Fruit fly (Drosophila melanogaster) whole organism, embryonic: ENCODE results near the gene Adgf-B.

ENCODE experiments used
- Asciz ChIP-seq: fragments of 200-800 bp; sonication (Bioruptor generic); optimal IDR thresholded peaks from 2 replicates; lab custom pipeline; 2017; ENCODE audit warnings: missing biosample characterization, mild to moderate bottlenecking, missing genetic modification characterization, missing genetic modification reagents
- Atf6 ChIP-seq: fragments of 200-800 bp; sonication (Bioruptor generic); IDR thresholded peaks from 2 replicates; pipeline ENCODE4 v1.3.6; 2022; ENCODE audit warnings: missing biosample characterization, missing genetic modification characterization
- BEAF-32 ChIP-seq: fragments of 200-800 bp; sonication (Bioruptor generic); optimal IDR thresholded peaks from 3 replicates; lab custom pipeline; 2017; ENCODE audit warnings: missing biosample characterization, missing genetic modification characterization, mild to moderate bottlenecking, moderate library complexity, missing genetic modification reagents
- Bdp1 ChIP-seq: fragments of 200-800 bp; sonication (Bioruptor generic); optimal IDR thresholded peaks from 3 replicates; lab custom pipeline; 2016; ENCODE audit warnings: missing biosample characterization, missing genetic modification characterization
- CG10267 ChIP-seq: fragments of 200-800 bp; sonication (Bioruptor generic); optimal IDR thresholded peaks from 2 replicates; lab custom pipeline; 2018; ENCODE audit warnings: missing biosample characterization, mild to moderate bottlenecking, missing genetic modification characterization, moderate library complexity
- CG10274 ChIP-seq: fragments of 200-800 bp; sonication (Bioruptor generic); optimal IDR thresholded peaks from 3 replicates; lab custom pipeline; 2017; ENCODE audit warnings: missing biosample characterization, mild to moderate bottlenecking, missing genetic modification characterization
- CG11456 ChIP-seq: fragments of 200-800 bp; sonication (Bioruptor generic); IDR thresholded peaks from 3 replicates; pipeline ENCODE4 v1.3.6; 2022; ENCODE audit warnings: missing biosample characterization, missing genetic modification characterization
- CG11504 ChIP-seq: fragments of 200-800 bp; sonication (Bioruptor generic); optimal IDR thresholded peaks from 3 replicates; lab custom pipeline; 2019; ENCODE audit warnings: missing biosample characterization, mild to moderate bottlenecking, missing genetic modification characterization, moderate library complexity
- CG12659 ChIP-seq: fragments of 200-800 bp; sonication (Bioruptor generic); optimal IDR thresholded peaks from 3 replicates; lab custom pipeline; 2017; ENCODE audit warnings: mild to moderate bottlenecking, missing biosample characterization, missing genetic modification reagents, missing genetic modification characterization
- CG12942 ChIP-seq: fragments of 200-800 bp; sonication (Bioruptor generic); optimal IDR thresholded peaks from 3 replicates; lab custom pipeline; 2016; ENCODE audit warnings: missing biosample characterization, missing genetic modification characterization
- CG13424 ChIP-seq: fragments of 200-800 bp; sonication (Bioruptor generic); optimal IDR thresholded peaks from 2 replicates; lab custom pipeline; 2019; ENCODE audit warnings: missing biosample characterization, mild to moderate bottlenecking, missing genetic modification characterization, moderate library complexity
- CG13775 ChIP-seq: fragments of 200-800 bp; sonication (Bioruptor generic); optimal IDR thresholded peaks from 3 replicates; lab custom pipeline; 2017; ENCODE audit warnings: missing biosample characterization, mild to moderate bottlenecking, missing genetic modification characterization
- CG14710 ChIP-seq: fragments of 200-800 bp; sonication (Bioruptor generic); optimal IDR thresholded peaks from 3 replicates; lab custom pipeline; 2019; ENCODE audit warnings: missing biosample characterization, mild to moderate bottlenecking, missing genetic modification characterization, moderate library complexity
- CG16779 ChIP-seq: fragments of 200-800 bp; sonication (Bioruptor generic); IDR thresholded peaks from 2 replicates; pipeline ENCODE4 v1.3.6; 2022; ENCODE audit warnings: missing biosample characterization, missing genetic modification characterization
- CG16815 ChIP-seq: fragments of 200-800 bp; sonication (Bioruptor generic); optimal IDR thresholded peaks from 3 replicates; lab custom pipeline; 2017; ENCODE audit warnings: missing biosample characterization, mild to moderate bottlenecking, missing genetic modification characterization
- CG17359 ChIP-seq: fragments of 200-800 bp; sonication (Bioruptor generic); optimal IDR thresholded peaks from 3 replicates; lab custom pipeline; 2018; ENCODE audit warnings: missing biosample characterization, mild to moderate bottlenecking, missing genetic modification characterization, moderate library complexity
- CG18476 ChIP-seq: fragments of 200-800 bp; sonication (Bioruptor generic); optimal IDR thresholded peaks from 2 replicates; lab custom pipeline; 2016; ENCODE audit warnings: missing biosample characterization, mild to moderate bottlenecking, missing genetic modification characterization
- CG18599 ChIP-seq: fragments of 200-800 bp; sonication (Bioruptor generic); optimal IDR thresholded peaks from 3 replicates; lab custom pipeline; 2017; ENCODE audit warnings: missing biosample characterization, missing genetic modification characterization, mild to moderate bottlenecking, moderate library complexity, missing genetic modification reagents
- CG18619 ChIP-seq: fragments of 200-800 bp; sonication (Bioruptor generic); optimal IDR thresholded peaks from 3 replicates; lab custom pipeline; 2017; ENCODE audit warnings: missing biosample characterization, mild to moderate bottlenecking, missing genetic modification characterization
- CG2202 ChIP-seq: fragments of 200-800 bp; sonication (Bioruptor generic); optimal IDR thresholded peaks from 2 replicates; lab custom pipeline; 2018; ENCODE audit warnings: missing biosample characterization, mild to moderate bottlenecking, missing genetic modification characterization
- CG31365 ChIP-seq: fragments of 200-800 bp; sonication (Bioruptor generic); optimal IDR thresholded peaks from 2 replicates; lab custom pipeline; 2018; ENCODE audit warnings: missing biosample characterization, mild to moderate bottlenecking, missing genetic modification characterization
- CG33213 ChIP-seq: fragments of 200-800 bp; sonication (Bioruptor generic); optimal IDR thresholded peaks from 3 replicates; lab custom pipeline; 2016; ENCODE audit warnings: missing biosample characterization, missing genetic modification characterization
- CG4820 ChIP-seq: fragments of 200-800 bp; sonication (Bioruptor generic); optimal IDR thresholded peaks from 3 replicates; lab custom pipeline; 2016; ENCODE audit warnings: missing biosample characterization, missing genetic modification characterization
- CG6689 ChIP-seq: fragments of 200-800 bp; sonication (Bioruptor generic); IDR thresholded peaks from 2 replicates; pipeline ENCODE4 v1.3.6; 2022; ENCODE audit warnings: missing biosample characterization, missing genetic modification characterization
- CG7745 ChIP-seq: fragments of 200-800 bp; sonication (Bioruptor generic); optimal IDR thresholded peaks from 2 replicates; lab custom pipeline; 2018; ENCODE audit warnings: missing biosample characterization, mild to moderate bottlenecking, missing genetic modification characterization, moderate library complexity
- CG7963 ChIP-seq: fragments of 200-800 bp; sonication (Bioruptor generic); IDR thresholded peaks from 3 replicates; pipeline ENCODE4 v1.3.6; 2022; ENCODE audit warnings: missing biosample characterization, missing genetic modification characterization; ENCODE audit not compliant: partially characterized antibody
- CG8944 ChIP-seq: fragments of 200-800 bp; sonication (Bioruptor generic); optimal IDR thresholded peaks from 3 replicates; lab custom pipeline; 2016; ENCODE audit warnings: missing biosample characterization, missing genetic modification characterization
- CG9817 ChIP-seq: fragments of 200-800 bp; sonication (Bioruptor generic); optimal IDR thresholded peaks from 2 replicates; lab custom pipeline; 2018; ENCODE audit warnings: missing biosample characterization, mild to moderate bottlenecking, missing genetic modification characterization, moderate library complexity
- Deaf1 ChIP-seq: fragments of 200-800 bp; optimal IDR thresholded peaks from 3 replicates; lab custom pipeline; 2019; ENCODE audit warnings: missing biosample characterization, mild to moderate bottlenecking, missing genetic modification characterization, moderate library complexity
- Dfd ChIP-seq, 2 experiments: fragments of >200 bp; optimal IDR thresholded peaks; 2 replicates each; lab custom pipeline; 2017; ENCODE audit warnings: missing biosample characterization in 2 of 2, missing genetic modification characterization in 2 of 2
- Dll ChIP-seq: fragments of 200-800 bp; sonication (Bioruptor generic); IDR thresholded peaks from 4 replicates; pipeline ENCODE4 v1.3.6; 2022; ENCODE audit warnings: missing biosample characterization, missing genetic modification characterization; ENCODE audit not compliant: partially characterized antibody
- GATAe ChIP-seq: fragments of 200-800 bp; sonication (Bioruptor generic); conservative IDR thresholded peaks from 2 replicates; pipeline ENCODE4 v1.3.6; 2022; ENCODE audit warnings: missing biosample characterization, missing genetic modification characterization
- H15 ChIP-seq: fragments of 200-800 bp; sonication (Bioruptor generic); IDR thresholded peaks from 3 replicates; pipeline ENCODE4 v1.3.6; 2022; ENCODE audit warnings: missing biosample characterization, missing genetic modification characterization
- Meics ChIP-seq: fragments of 200-800 bp; sonication (Bioruptor generic); optimal IDR thresholded peaks from 2 replicates; lab custom pipeline; 2017; ENCODE audit warnings: missing biosample characterization, mild to moderate bottlenecking, missing genetic modification characterization
- Mrtf ChIP-seq: fragments of 200-800 bp; sonication (Bioruptor generic); IDR thresholded peaks from 3 replicates; pipeline ENCODE4 v1.3.6; 2022; ENCODE audit warnings: missing biosample characterization, missing genetic modification characterization
- Sry-β ChIP-seq: fragments of 200-800 bp; sonication (Bioruptor generic); optimal IDR thresholded peaks from 2 replicates; lab custom pipeline; 2018; ENCODE audit warnings: missing biosample characterization, mild to moderate bottlenecking, missing genetic modification characterization, moderate library complexity
- Xbp1 ChIP-seq: fragments of 200-800 bp; sonication (Bioruptor generic); optimal IDR thresholded peaks from 3 replicates; lab custom pipeline; 2016; ENCODE audit warnings: missing biosample characterization, mild to moderate bottlenecking, missing genetic modification characterization
- ac ChIP-seq: fragments of 200-800 bp; sonication (Bioruptor generic); optimal IDR thresholded peaks from 3 replicates; lab custom pipeline; 2017; ENCODE audit warnings: missing biosample characterization, mild to moderate bottlenecking, missing genetic modification characterization
- cato ChIP-seq: fragments of 200-800 bp; sonication (Bioruptor generic); optimal IDR thresholded peaks from 2 replicates; lab custom pipeline; 2016; ENCODE audit warnings: missing biosample characterization, missing genetic modification characterization, borderline replicate concordance
- cg ChIP-seq: fragments of 200-800 bp; sonication (Bioruptor generic); optimal IDR thresholded peaks from 3 replicates; lab custom pipeline; 2019; ENCODE audit warnings: missing biosample characterization, mild to moderate bottlenecking, missing genetic modification characterization, moderate library complexity
- fd3F ChIP-seq: fragments of 200-800 bp; sonication (Bioruptor generic); optimal IDR thresholded peaks from 2 replicates; lab custom pipeline; 2018; ENCODE audit warnings: missing biosample characterization, mild to moderate bottlenecking, missing genetic modification characterization, moderate library complexity
- gsb-n ChIP-seq: fragments of 200-800 bp; sonication (Bioruptor generic); optimal IDR thresholded peaks from 3 replicates; lab custom pipeline; 2018; ENCODE audit warnings: missing biosample characterization, mild to moderate bottlenecking, missing genetic modification characterization
- kah ChIP-seq: fragments of 200-800 bp; sonication (Bioruptor generic); optimal IDR thresholded peaks from 2 replicates; lab custom pipeline; 2018; ENCODE audit warnings: missing biosample characterization, mild to moderate bottlenecking, missing genetic modification characterization
- onecut ChIP-seq: fragments of 200-800 bp; sonication (Bioruptor generic); IDR thresholded peaks from 2 replicates; pipeline ENCODE4 v1.3.6; 2022; ENCODE audit warnings: missing biosample characterization, missing genetic modification characterization
- pum ChIP-seq: fragments of 200-800 bp; sonication (Bioruptor generic); optimal IDR thresholded peaks from 2 replicates; lab custom pipeline; 2016; ENCODE audit warnings: missing biosample characterization, missing genetic modification characterization
- rib ChIP-seq: fragments of 200-800 bp; sonication (Bioruptor generic); IDR thresholded peaks from 2 replicates; pipeline ENCODE4 v1.3.6; 2022; ENCODE audit warnings: missing biosample characterization, missing genetic modification characterization
- wor ChIP-seq: fragments of 200-800 bp; sonication (Bioruptor generic); IDR thresholded peaks from 2 replicates; pipeline ENCODE4 v1.3.6; 2022; ENCODE audit warnings: missing biosample characterization, missing genetic modification characterization

Adgf-B gene

dm6 chr3L:17757156-17758083 lies 7.0 kb upstream of the Adgf-B start (continued):
- TF ChIP-seq CG18619 (GFP tag; lab: Kevin White, UChicago) (peak; percentile 73), cato (GFP tag; lab: Kevin White, UChicago) (peak; percentile 63), CG14710 (tag; lab: Kevin White, UChicago) (peak; percentile 91), Asciz (GFP tag; lab: Kevin White, UChicago) (peak; percentile 82), fd3F (GFP tag; lab: Kevin White, UChicago) (no peak), Dll (GFP tag; lab: Robert Waterston, UW) (no peak), Deaf1 (tag; lab: Kevin White, UChicago) (peak; percentile 55), CG10274 (peak; percentile 25), CG6689 (peak; percentile 82), CG11456 (GFP tag; lab: Robert Waterston, UW) (no peak), CG13775 (peak; percentile 86), Mrtf (GFP tag; lab: Robert Waterston, UW) (no peak; the same call in 2 of the 3 replicates), CG18599 (peak; percentile 57), BEAF-32 (GFP tag; lab: Kevin White, UChicago) (no peak), CG12942 (peak; percentile 35), gsb-n (tag; lab: Kevin White, UChicago) (peak; percentile 90), CG18476 (GFP tag; lab: Kevin White, UChicago) (peak; percentile 62), CG17359 (tag; lab: Kevin White, UChicago) (peak; percentile 69), ac (GFP tag; lab: Kevin White, UChicago) (peak; percentile 66), Dfd (GFP tag; optimal IDR thresholded peaks at IDR 0.05; lab: Kevin White, UChicago) (no peak), CG8944 (GFP tag; lab: Kevin White, UChicago) (peak; percentile 54), onecut (peak; percentile 70), CG16779 (GFP tag; lab: Robert Waterston, UW) (no peak), CG16815 (GFP tag; lab: Kevin White, UChicago) (peak; percentile 86), Sry-β (GFP tag; lab: Kevin White, UChicago) (peak; percentile 17), CG7745 (peak; percentile 30), Xbp1 (peak; percentile 73), CG7963 (0 out of 3 replicates have a peak, but pooled peaks have one; percentile 22), CG33213 (GFP tag; lab: Kevin White, UChicago) (peak; percentile 1), Atf6 (GFP tag; lab: Robert Waterston, UW) (no peak), CG2202 (peak; percentile 84), rib (no peak), kah (GFP tag; lab: Kevin White, UChicago) (peak; percentile 64), CG12659 (peak; percentile 69), CG10267 (peak; percentile 85), H15 (GFP tag; lab: Robert Waterston, UW) (peak; percentile 64; the same call in 1 of the 3 replicates), pum (GFP tag; lab: Kevin White, UChicago) (peak; percentile 74), Meics (peak; percentile 29), wor (GFP tag; lab: Robert Waterston, UW) (peak; percentile 62), CG9817 (tag; lab: Kevin White, UChicago) (peak; percentile 37), Bdp1 (GFP tag; lab: Kevin White, UChicago) (peak; percentile 25), GATAe (GFP tag; lab: Robert Waterston, UW) (no peak), CG11504 (peak; percentile 87), CG4820 (GFP tag; lab: Kevin White, UChicago) (peak; percentile 83), cg (GFP tag; lab: Kevin White, UChicago) (no peak), CG31365 (no peak), CG13424 (tag; lab: Kevin White, UChicago) (peak; percentile 78)
